Worm (Caenorhabditis elegans): Measurements from ENCODE around the gene K11H12.9.

The K11H12.9 gene

ce11 chrIV:620324-620723 is 29.1 kb upstream of the K11H12.9 start (continued):
- TF ChIP-seq odd-2 (tag; optimal IDR thresholded peaks at IDR 0.05), result peak; percentile 65
- TF ChIP-seq pat-9 (tag; optimal IDR thresholded peaks at IDR 0.05), result peak; percentile 64
- peak; percentile 22 for TF ChIP-seq ahr-1 (tag; optimal IDR thresholded peaks at IDR 0.05)
- peak; percentile 64 for TF ChIP-seq tbx-2 (tag; optimal IDR thresholded peaks at IDR 0.05)
- TF ChIP-seq fkh-10 (GFP tag; optimal IDR thresholded peaks at IDR 0.05), result no peak
- peak; percentile 53 for TF ChIP-seq ceh-18 (tag; optimal IDR thresholded peaks at IDR 0.05)
- TF ChIP-seq dmd-4 (tag; optimal IDR thresholded peaks at IDR 0.05; ENCODE audit: borderline replicate concordance), result no peak
- TF ChIP-seq ceh-24 (tag; optimal IDR thresholded peaks at IDR 0.05), result no peak
- TF ChIP-seq unc-86 (tag; optimal IDR thresholded peaks at IDR 0.05), result peak; percentile 78
- TF ChIP-seq eyg-1 (tag; optimal IDR thresholded peaks at IDR 0.05), result peak; percentile 5
- no peak for TF ChIP-seq pax-1 (tag; optimal IDR thresholded peaks at IDR 0.05)
- peak; percentile 35 for TF ChIP-seq K09A11.1 (tag; optimal IDR thresholded peaks at IDR 0.05; ENCODE audit: insufficient read depth)
- TF ChIP-seq ets-4 (tag; optimal IDR thresholded peaks at IDR 0.05), result no peak
- no peak for TF ChIP-seq elt-4 (tag; optimal IDR thresholded peaks at IDR 0.05)
- TF ChIP-seq ceh-45 (GFP tag; IDR thresholded peaks at IDR 0.05), result no peak
- no peak for TF ChIP-seq pqm-1 (tag; optimal IDR thresholded peaks at IDR 0.05)
- TF ChIP-seq sox-4 (tag; optimal IDR thresholded peaks at IDR 0.05), result peak; percentile 78
- TF ChIP-seq nfya-1 (tag; optimal IDR thresholded peaks at IDR 0.05), result peak; percentile 37
- peak; percentile 37 for TF ChIP-seq T23F11.4 (GFP tag; optimal IDR thresholded peaks at IDR 0.05)
- peak; percentile 61 for TF ChIP-seq dve-1 (tag; optimal IDR thresholded peaks at IDR 0.05)
- TF ChIP-seq pag-3 (tag; optimal IDR thresholded peaks at IDR 0.05; ENCODE audit: borderline replicate concordance), result no peak
- peak; percentile 34 for TF ChIP-seq ceh-2 (tag; optimal IDR thresholded peaks at IDR 0.05)
- TF ChIP-seq syd-9 (tag; optimal IDR thresholded peaks at IDR 0.05), result peak; percentile 60
- TF ChIP-seq ceh-9 (tag; optimal IDR thresholded peaks at IDR 0.05), result peak; percentile 55
- peak; percentile 50 for TF ChIP-seq sox-2 (GFP tag; IDR thresholded peaks at IDR 0.05)
- peak; percentile 50 for TF ChIP-seq ceh-14 (tag; optimal IDR thresholded peaks at IDR 0.05)
- TF ChIP-seq pros-1 (tag; optimal IDR thresholded peaks at IDR 0.05), result no peak
- TF ChIP-seq ttx-3 (tag; optimal IDR thresholded peaks at IDR 0.05), result peak; percentile 81
- peak; percentile 76 for TF ChIP-seq fax-1 (tag; optimal IDR thresholded peaks at IDR 0.05)
- peak; percentile 72 for TF ChIP-seq lin-11 (tag; optimal IDR thresholded peaks at IDR 0.05)
- no peak for TF ChIP-seq unc-55 (GFP tag; optimal IDR thresholded peaks at IDR 0.05)
- TF ChIP-seq F13H6.1 (tag; optimal IDR thresholded peaks at IDR 0.05), result peak; percentile 38
- TF ChIP-seq unc-42 (tag; optimal IDR thresholded peaks at IDR 0.05), result no peak
- TF ChIP-seq che-1 (tag; optimal IDR thresholded peaks at IDR 0.05), result peak; percentile 67
- peak; percentile 9 for TF ChIP-seq hlh-15 (tag; optimal IDR thresholded peaks at IDR 0.05)
- peak; percentile 75 for TF ChIP-seq gmeb-2 (tag; optimal IDR thresholded peaks at IDR 0.05)
- peak; percentile 49 for TF ChIP-seq hlh-13 (GFP tag; optimal IDR thresholded peaks at IDR 0.05)
- TF ChIP-seq ceh-48 (tag; optimal IDR thresholded peaks at IDR 0.05), result peak; percentile 56
- TF ChIP-seq ztf-16 (tag; optimal IDR thresholded peaks at IDR 0.05), result peak; percentile 64
- TF ChIP-seq mec-3 (tag; optimal IDR thresholded peaks at IDR 0.05; ENCODE audit: borderline replicate concordance), result peak; percentile 24
- peak; percentile 4 for TF ChIP-seq hlh-8 (tag; optimal IDR thresholded peaks at IDR 0.05)
- peak; percentile 13 for TF ChIP-seq ceh-22 (tag; optimal IDR thresholded peaks at IDR 0.05)
- no peak for TF ChIP-seq pha-4 (tag; optimal IDR thresholded peaks at IDR 0.05)
- peak; percentile 73 for TF ChIP-seq pha-2 (tag; optimal IDR thresholded peaks at IDR 0.05)
- peak; percentile 64 for TF ChIP-seq C08G9.2 (tag; optimal IDR thresholded peaks at IDR 0.05)
- TF ChIP-seq madf-2 (tag; optimal IDR thresholded peaks at IDR 0.05), result peak; percentile 67
- peak; percentile 51 for TF ChIP-seq nhr-232 (tag; optimal IDR thresholded peaks at IDR 0.05)
- peak; percentile 34 for TF ChIP-seq Y22D7AL.16 (tag; optimal IDR thresholded peaks at IDR 0.05)
